Worm (Caenorhabditis elegans) whole organism, midembryonic: ENCODE data around the gene pxf-1.
A peak's percentile ranks its signal among the peaks of the same experiment; 100 is the strongest.

ENCODE experiments used
- T22C8.4 ChIP-seq: fragments of 200-800 bp; sonication (Bioruptor generic); IDR thresholded peaks from 2 replicates; pipeline ENCODE4 v1.3.6; 2022; ENCODE audit warnings: missing genetic modification characterization, missing compliant biosample characterization
- cog-1 ChIP-seq: sonication (generic microtip); optimal IDR thresholded peaks from 2 replicates; lab custom pipeline; 2016; ENCODE audit warnings: missing genetic modification characterization, missing compliant biosample characterization
- flt-1 ChIP-seq: fragments of 200-800 bp; sonication (Bioruptor generic); IDR thresholded peaks from 2 replicates; pipeline ENCODE4 v1.3.6; 2022; ENCODE audit warnings: missing genetic modification characterization, missing compliant biosample characterization
- klf-2 ChIP-seq: fragments of 200-800 bp; sonication (Bioruptor generic); conservative IDR thresholded peaks from 2 replicates; pipeline ENCODE4 v1.3.6; 2022; ENCODE audit warnings: missing genetic modification reagents, missing genetic modification characterization, missing compliant biosample characterization
- med-1 ChIP-seq: sonication (generic microtip); optimal IDR thresholded peaks from 2 replicates; lab custom pipeline; 2017; ENCODE audit warnings: missing genetic modification characterization, mild to moderate bottlenecking, missing compliant biosample characterization, antibody characterized with exemption, missing genetic modification reagents; ENCODE audit not compliant: insufficient read depth
- ref-1 ChIP-seq: fragments of 200-800 bp; sonication (Bioruptor generic); conservative IDR thresholded peaks from 2 replicates; pipeline ENCODE4 v1.3.6; 2022; ENCODE audit warnings: missing genetic modification reagents, missing genetic modification characterization, missing compliant biosample characterization
- tab-1 ChIP-seq: fragments of 200-800 bp; sonication (Bioruptor generic); IDR thresholded peaks from 2 replicates; pipeline ENCODE4 v1.3.6; 2022; ENCODE audit warnings: missing genetic modification characterization, missing compliant biosample characterization
- ztf-23 ChIP-seq: fragments of 200-800 bp; sonication (Bioruptor generic); IDR thresholded peaks from 2 replicates; pipeline ENCODE4 v1.3.6; 2022; ENCODE audit warnings: missing genetic modification reagents, missing genetic modification characterization, missing compliant biosample characterization
- ztf-29 ChIP-seq: fragments of 200-800 bp; sonication (Bioruptor generic); IDR thresholded peaks from 2 replicates; pipeline ENCODE4 v1.3.6; 2022; ENCODE audit warnings: missing genetic modification reagents, missing genetic modification characterization, missing compliant biosample characterization

pxf-1 gene

DNA sequence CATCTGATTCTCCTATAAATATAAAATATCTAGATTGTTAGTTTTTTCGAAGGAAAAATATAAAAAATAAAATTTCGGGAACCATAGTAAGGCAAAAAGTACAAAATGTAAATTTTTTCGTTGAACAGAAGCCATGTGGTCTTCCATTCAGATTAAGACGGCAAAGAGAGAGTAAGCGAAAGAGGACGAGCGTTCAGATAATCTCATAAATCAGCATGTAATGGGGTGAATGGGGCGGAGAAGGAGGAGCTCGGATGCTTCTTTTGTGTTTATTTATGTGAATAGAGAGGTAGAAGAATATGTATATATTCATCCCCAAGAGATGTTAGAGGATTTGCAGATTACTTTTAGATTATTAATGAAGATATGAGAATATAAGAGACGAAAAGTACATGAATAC, at the start of gene pxf-1:
TSS of gene pxf-1 (minus strand) at position 14 of the 400 bp plus-strand sequence.
- no peak for TF ChIP-seq ztf-23

DNA sequence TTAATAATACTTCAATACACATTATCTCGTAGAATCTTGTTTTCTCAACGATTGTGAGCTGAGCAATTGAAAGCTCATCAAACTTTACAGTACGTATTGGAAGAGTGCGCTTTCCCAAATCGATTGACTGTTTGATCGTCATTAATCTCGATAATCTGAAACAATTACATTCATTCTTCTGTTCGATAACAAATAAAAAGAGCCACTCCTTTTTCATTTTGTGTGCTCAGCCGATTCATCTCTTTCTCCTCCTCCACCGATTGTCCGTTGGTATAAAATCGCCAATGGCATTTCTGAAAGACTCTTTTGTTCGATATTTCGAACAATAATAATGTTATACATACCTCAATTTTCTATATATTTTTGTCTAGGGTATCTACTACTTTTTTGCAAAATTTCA, 49.6 kb upstream of the pxf-1 start, which contains the start of gene nas-12:
TSS of gene nas-12 (plus strand) at position 301 of the 400 bp plus-strand sequence.
- TF ChIP-seq ztf-23, result no peak
- TF ChIP-seq T22C8.4 (GFP tag; lab: Robert Waterston, UW), result no peak
- no peak for TF ChIP-seq flt-1 (GFP tag; lab: Robert Waterston, UW)
- no peak for TF ChIP-seq med-1 (GFP tag; lab: Kevin White, UChicago)
- no peak for TF ChIP-seq cog-1 (tag; lab: Kevin White, UChicago)
- TF ChIP-seq klf-2 (GFP tag; lab: Robert Waterston, UW), result no peak
- no peak for TF ChIP-seq ref-1 (GFP tag; lab: Robert Waterston, UW)
- no peak for TF ChIP-seq ztf-29 (GFP tag; lab: Robert Waterston, UW)
- no peak for TF ChIP-seq tab-1 (GFP tag; lab: Robert Waterston, UW)

DNA sequence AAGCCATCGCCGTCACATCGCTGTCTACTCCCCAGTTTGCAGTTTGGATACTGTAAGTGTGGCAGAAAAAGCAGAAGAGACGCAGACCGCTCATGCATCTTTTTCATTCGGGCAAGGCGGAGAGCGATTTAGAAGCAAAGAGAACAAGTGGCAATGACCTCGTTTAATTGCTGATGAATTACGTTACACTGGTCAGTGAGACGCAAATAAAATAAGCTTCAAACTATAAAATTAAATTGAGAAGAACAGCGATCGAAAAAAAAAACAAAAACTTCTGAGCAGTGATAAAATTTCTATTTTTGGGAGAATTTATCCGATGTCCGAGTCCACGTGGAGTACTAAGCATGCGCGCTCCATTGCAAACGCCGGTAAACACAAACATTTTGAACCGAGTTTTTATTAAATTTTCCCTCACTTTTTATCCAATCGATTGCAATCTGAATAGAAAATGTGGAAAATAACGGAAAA, 48.0 kb upstream of the pxf-1 start, which contains the start of gene C24F3.2:
TSS of gene C24F3.2 (plus strand) at position 418 of the 468 bp plus-strand sequence.
- TF ChIP-seq ref-1 (GFP tag; lab: Robert Waterston, UW), result no peak
- no peak for TF ChIP-seq med-1 (GFP tag; lab: Kevin White, UChicago)
- peak; percentile 58 for TF ChIP-seq cog-1 (tag; lab: Kevin White, UChicago)
- no peak for TF ChIP-seq flt-1 (GFP tag; lab: Robert Waterston, UW)
- no peak for TF ChIP-seq ztf-23
- no peak for TF ChIP-seq klf-2 (GFP tag; lab: Robert Waterston, UW)
- TF ChIP-seq tab-1 (GFP tag; lab: Robert Waterston, UW), result no peak
- 0 out of 2 replicates have a peak, but pooled peaks have one; percentile 44 for TF ChIP-seq ztf-29 (GFP tag; lab: Robert Waterston, UW)
- TF ChIP-seq T22C8.4 (GFP tag; lab: Robert Waterston, UW), result no peak

DNA sequence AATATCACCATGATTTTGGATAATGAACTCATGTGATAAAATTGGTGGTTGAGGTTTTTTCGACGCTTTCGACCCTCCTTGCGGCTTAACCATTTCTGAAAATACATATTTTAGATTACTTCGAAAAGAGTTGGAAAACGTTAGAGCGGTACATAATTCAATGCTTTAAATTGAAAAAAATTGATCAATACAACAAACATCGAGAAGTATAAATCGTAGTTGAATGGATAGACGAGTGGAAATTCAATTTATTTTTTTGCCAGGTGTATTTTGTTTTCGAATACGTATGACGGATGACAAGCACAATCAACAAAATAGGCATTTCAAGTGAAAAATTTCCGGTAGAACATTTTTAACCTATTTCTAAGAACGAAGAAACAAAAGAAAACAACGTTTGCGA, 47.0 kb upstream of the pxf-1 start, which contains the start of gene tram-1:
TSS of gene tram-1 (minus strand) at position 101 of the 400 bp plus-strand sequence.
- no peak for TF ChIP-seq ref-1 (GFP tag; lab: Robert Waterston, UW)
- TF ChIP-seq ztf-23, result no peak
- no peak for TF ChIP-seq ztf-29 (GFP tag; lab: Robert Waterston, UW)

DNA sequence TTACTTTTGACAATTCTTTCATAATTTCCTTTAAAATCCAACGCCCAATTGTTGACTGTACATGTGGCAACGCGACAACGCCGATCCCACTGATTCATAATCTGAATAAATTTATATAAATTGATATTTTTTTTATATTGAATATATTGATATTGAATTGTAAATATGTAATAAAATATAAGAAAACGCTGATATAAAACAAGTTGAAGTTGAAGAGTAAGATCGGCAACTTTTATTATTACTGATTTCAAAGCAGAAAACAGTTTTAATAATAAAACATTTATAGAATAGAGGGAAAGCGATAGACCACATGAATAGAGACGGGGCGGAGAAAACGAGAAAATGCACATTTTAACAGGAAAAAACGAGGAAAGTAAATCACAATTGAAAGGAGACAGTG, 45.1 kb upstream of the pxf-1 start, which contains the start of gene qns-1:
TSS of gene qns-1 (minus strand) at position 101 of the 400 bp plus-strand sequence.
- TF ChIP-seq flt-1 (GFP tag; lab: Robert Waterston, UW), result no peak
- no peak for TF ChIP-seq ztf-29 (GFP tag; lab: Robert Waterston, UW)
- TF ChIP-seq klf-2 (GFP tag; lab: Robert Waterston, UW), result no peak
- no peak for TF ChIP-seq ref-1 (GFP tag; lab: Robert Waterston, UW)
- TF ChIP-seq med-1 (GFP tag; lab: Kevin White, UChicago), result no peak
- no peak for TF ChIP-seq ztf-23
- TF ChIP-seq cog-1 (tag; lab: Kevin White, UChicago), result no peak
- no peak for TF ChIP-seq tab-1 (GFP tag; lab: Robert Waterston, UW)
- no peak for TF ChIP-seq T22C8.4 (GFP tag; lab: Robert Waterston, UW)

DNA sequence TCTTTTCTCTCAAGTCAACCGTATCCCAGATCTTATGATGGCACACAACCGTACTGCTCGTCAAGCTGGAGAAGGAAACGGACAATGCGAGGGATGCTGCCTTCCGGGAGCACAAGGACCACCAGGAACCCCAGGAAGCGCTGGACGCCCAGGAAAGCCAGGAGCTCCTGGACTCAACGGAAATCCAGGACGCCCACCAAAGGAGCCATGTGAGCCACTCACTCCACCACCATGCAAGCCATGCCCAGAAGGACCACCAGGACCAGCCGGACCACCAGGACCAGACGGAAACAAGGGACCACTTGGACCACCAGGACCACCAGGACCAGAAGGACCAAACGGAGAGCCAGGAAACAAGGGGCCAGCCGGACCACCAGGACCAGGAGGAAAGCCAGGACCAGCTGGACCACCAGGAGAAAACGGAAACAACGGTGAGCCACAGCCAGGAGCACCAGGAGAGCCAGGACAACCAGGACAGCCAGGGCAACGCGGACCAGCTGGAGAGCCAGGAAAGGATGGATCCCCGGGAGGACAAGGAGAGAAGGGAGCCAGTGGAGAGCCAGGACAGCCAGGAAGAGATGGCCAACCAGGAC, 42.7 kb upstream of the pxf-1 start:
- TF ChIP-seq klf-2 (GFP tag; lab: Robert Waterston, UW), result no peak
- no peak for TF ChIP-seq ztf-29 (GFP tag; lab: Robert Waterston, UW)
- TF ChIP-seq med-1 (GFP tag; lab: Kevin White, UChicago), result no peak
- no peak for TF ChIP-seq tab-1 (GFP tag; lab: Robert Waterston, UW)
- TF ChIP-seq ref-1 (GFP tag; lab: Robert Waterston, UW), result no peak
- no peak for TF ChIP-seq cog-1 (tag; lab: Kevin White, UChicago)
- no peak for TF ChIP-seq flt-1 (GFP tag; lab: Robert Waterston, UW)
- no peak for TF ChIP-seq T22C8.4 (GFP tag; lab: Robert Waterston, UW)
- no peak for TF ChIP-seq ztf-23

DNA sequence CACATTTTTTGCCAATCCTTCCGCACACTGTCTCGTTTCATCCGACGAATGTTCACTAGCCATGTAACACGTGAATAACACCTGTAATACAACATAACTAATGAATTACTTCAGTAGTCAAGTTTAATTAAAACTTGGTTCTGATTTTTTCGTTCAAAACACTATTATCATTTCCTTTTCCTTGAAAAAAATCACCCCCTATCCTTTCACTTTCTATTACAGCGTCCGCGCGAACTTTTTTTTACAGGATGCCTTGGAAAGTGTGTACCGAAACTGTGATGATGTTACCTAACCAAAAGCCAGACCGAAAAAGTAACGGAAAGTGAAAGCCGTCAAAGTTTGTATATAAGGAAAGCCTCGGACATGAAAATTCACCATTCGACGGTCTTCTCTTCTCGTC, 41.9 kb upstream of the pxf-1 start, which contains the start of gene col-124:
TSS of gene col-124 (plus strand) at position 374 of the 400 bp plus-strand sequence.
- TF ChIP-seq tab-1 (GFP tag; lab: Robert Waterston, UW), result no peak
- TF ChIP-seq ztf-23, result no peak
- TF ChIP-seq ref-1 (GFP tag; lab: Robert Waterston, UW), result no peak
- TF ChIP-seq ztf-29 (GFP tag; lab: Robert Waterston, UW), result no peak
- no peak for TF ChIP-seq klf-2 (GFP tag; lab: Robert Waterston, UW)
- TF ChIP-seq med-1 (GFP tag; lab: Kevin White, UChicago), result no peak
- no peak for TF ChIP-seq cog-1 (tag; lab: Kevin White, UChicago)
- no peak for TF ChIP-seq T22C8.4 (GFP tag; lab: Robert Waterston, UW)
- TF ChIP-seq flt-1 (GFP tag; lab: Robert Waterston, UW), result no peak

DNA sequence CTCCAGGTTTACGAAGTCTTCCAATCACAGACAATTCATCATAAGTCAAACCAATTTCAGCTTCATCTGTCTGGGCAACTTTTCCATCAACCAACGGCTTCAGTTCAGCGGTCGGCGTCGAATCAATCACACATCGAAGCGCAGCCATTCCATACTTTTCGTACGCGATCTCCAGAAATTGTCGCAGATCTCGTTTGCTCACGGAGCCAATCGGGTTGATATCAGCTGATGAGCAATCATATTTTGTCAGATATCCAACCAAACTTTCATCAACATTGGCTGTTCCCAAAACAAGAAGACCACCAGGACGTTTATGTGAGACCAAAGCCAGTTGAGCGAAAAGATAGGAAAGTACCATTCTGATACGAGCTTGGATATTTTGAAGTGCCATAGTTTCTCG, 41.3 kb upstream of the pxf-1 start:
- TF ChIP-seq ztf-29 (GFP tag; lab: Robert Waterston, UW), result no peak
- TF ChIP-seq ztf-23, result no peak
- TF ChIP-seq ref-1 (GFP tag; lab: Robert Waterston, UW), result no peak
- TF ChIP-seq T22C8.4 (GFP tag; lab: Robert Waterston, UW), result no peak
- TF ChIP-seq flt-1 (GFP tag; lab: Robert Waterston, UW), result no peak
- no peak for TF ChIP-seq tab-1 (GFP tag; lab: Robert Waterston, UW)
- no peak for TF ChIP-seq cog-1 (tag; lab: Kevin White, UChicago)
- TF ChIP-seq klf-2 (GFP tag; lab: Robert Waterston, UW), result no peak
- no peak for TF ChIP-seq med-1 (GFP tag; lab: Kevin White, UChicago)

DNA sequence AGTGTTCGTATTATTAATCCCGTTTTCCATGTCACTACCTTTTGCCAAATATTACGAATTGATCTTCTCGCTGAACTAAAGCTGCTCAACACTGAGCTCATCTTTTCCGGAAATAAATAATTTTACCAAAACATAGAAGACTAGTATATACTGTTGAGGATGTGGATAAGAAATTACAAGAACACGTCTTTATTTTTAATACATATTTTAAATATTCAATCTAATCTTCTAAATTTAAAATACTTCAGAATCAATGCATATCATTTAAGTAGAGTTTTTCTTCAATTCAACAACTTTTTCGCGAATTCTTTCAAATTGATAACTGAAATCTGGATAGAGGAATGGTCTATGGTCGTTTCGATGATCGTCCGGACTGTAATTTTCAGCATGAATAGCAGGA, 40.7 kb upstream of the pxf-1 start, which contains the start of gene abt-1:
TSS of gene abt-1 (minus strand) at position 101 of the 400 bp plus-strand sequence.
- TF ChIP-seq ref-1 (GFP tag; lab: Robert Waterston, UW) (no peak), T22C8.4 (GFP tag; lab: Robert Waterston, UW) (no peak), flt-1 (GFP tag; lab: Robert Waterston, UW) (no peak), klf-2 (GFP tag; lab: Robert Waterston, UW) (no peak), ztf-29 (GFP tag; lab: Robert Waterston, UW) (no peak), cog-1 (tag; lab: Kevin White, UChicago) (no peak), ztf-23 (no peak)
